Worm (Caenorhabditis elegans) whole organism, young adult: Measurements from ENCODE around the gene E02C12.10.

ENCODE experiments used
- B0035.1 ChIP-seq: sonication (generic microtip); optimal IDR thresholded peaks from 2 replicates; lab custom pipeline; 2016; ENCODE audit warnings: missing genetic modification characterization, mild to moderate bottlenecking, missing compliant biosample characterization, missing genotype, missing genetic modification reagents
- cebp-1 ChIP-seq, 2 experiments: fragments of 200-800 bp in 1 of 2; sonication (Bioruptor generic) in 1 of 2; sonication (generic microtip) in 1 of 2; IDR thresholded peaks in 1 of 2; optimal IDR thresholded peaks in 1 of 2; 2 replicates each; pipeline versions ENCODE4 v1.3.6 to Lab custom; 2017 to 2022; ENCODE audit warnings: missing compliant biosample characterization in 2 of 2, missing genetic modification characterization in 2 of 2, mild to moderate bottlenecking in 1 of 2, missing genetic modification reagents in 1 of 2, moderate library complexity in 1 of 2
- ceh-100 ChIP-seq: fragments of 200-800 bp; sonication (Bioruptor generic); IDR thresholded peaks from 2 replicates; pipeline ENCODE4 v1.3.6; 2022; ENCODE audit warnings: missing genetic modification reagents, missing genetic modification characterization, missing compliant biosample characterization
- ceh-91 ChIP-seq: fragments of 200-800 bp; sonication (Bioruptor generic); IDR thresholded peaks from 2 replicates; pipeline ENCODE4 v1.3.6; 2022; ENCODE audit warnings: missing genetic modification reagents, missing genetic modification characterization, missing compliant biosample characterization
- chd-7 ChIP-seq: sonication (generic microtip); optimal IDR thresholded peaks from 2 replicates; lab custom pipeline; 2016; ENCODE audit warnings: mild to moderate bottlenecking, missing genetic modification characterization, moderate library complexity, missing compliant biosample characterization
- efl-1 ChIP-seq: fragments of 150-350 bp; optimal IDR thresholded peaks from 2 replicates; lab custom pipeline; 2014; ENCODE audit warnings: missing biosample characterization, missing genetic modification reagents, missing genetic modification characterization
- hlh-26 ChIP-seq: fragments of 200-800 bp; sonication (Bioruptor generic); conservative IDR thresholded peaks from 2 replicates; pipeline ENCODE4 v1.3.6; 2022; ENCODE audit warnings: missing genetic modification reagents, missing genetic modification characterization, missing compliant biosample characterization
- mes-4 ChIP-seq: sonication (generic microtip); optimal IDR thresholded peaks from 2 replicates; lab custom pipeline; 2016; ENCODE audit warnings: missing genotype, missing genetic modification characterization, missing compliant biosample characterization
- nhr-179 ChIP-seq: sonication (generic microtip); optimal IDR thresholded peaks from 2 replicates; lab custom pipeline; 2016; ENCODE audit warnings: mild to moderate bottlenecking, missing genetic modification characterization, missing compliant biosample characterization
- pha-4 ChIP-seq: fragments of 150-350 bp; sonication (generic microtip); optimal IDR thresholded peaks from 2 replicates; lab custom pipeline; 2014; ENCODE audit warnings: missing biosample characterization, missing genetic modification reagents, missing genetic modification characterization
- snpc-4 ChIP-seq, 5 experiments: fragments of 150-350 bp in 1 of 5; sonication (generic microtip) in 4 of 5; optimal IDR thresholded peaks; 2 replicates each; lab custom pipeline; 2014 to 2018; ENCODE audit warnings: missing genetic modification characterization in 5 of 5, missing biosample characterization in 3 of 5, antibody characterized with exemption in 2 of 5, mild to moderate bottlenecking in 2 of 5, missing compliant biosample characterization in 2 of 5, missing genotype in 2 of 5, moderate library complexity in 2 of 5, missing genetic modification reagents in 1 of 5

ce11 chrV:9391959-9392358 is 13.8 kb upstream of the E02C12.10 start:
- peak; percentile 63 for TF ChIP-seq snpc-4 (GFP tag; optimal IDR thresholded peaks at IDR 0.05; lab: Kevin White, UChicago)
- TF ChIP-seq snpc-4 (tag; optimal IDR thresholded peaks at IDR 0.05; lab: Kevin White, UChicago), result peak; percentile 71 to 94 (median 87)
- no peak for TF ChIP-seq ceh-91
- no peak for TF ChIP-seq B0035.1 (tag; lab: Kevin White, UChicago)
- no peak for TF ChIP-seq chd-7 (tag; lab: Kevin White, UChicago)
- TF ChIP-seq ceh-100 (GFP tag; lab: Robert Waterston, UW), result no peak
- TF ChIP-seq pha-4, result no peak
- TF ChIP-seq efl-1 (GFP tag; lab: Kevin White, UChicago), result no peak
- TF ChIP-seq nhr-179, result no peak
- no peak for TF ChIP-seq mes-4
- TF ChIP-seq cebp-1 (GFP tag; IDR thresholded peaks at IDR 0.05; lab: Robert Waterston, UW), result no peak
- no peak for TF ChIP-seq cebp-1 (tag; optimal IDR thresholded peaks at IDR 0.05; lab: Kevin White, UChicago)
- TF ChIP-seq hlh-26, result no peak
